Worm (Caenorhabditis elegans) whole organism, early embryonic: ENCODE data around the gene skr-3.

Source experiments
- B0310.2 ChIP-seq: sonication (generic microtip); optimal IDR thresholded peaks from 2 replicates; lab custom pipeline; 2016; ENCODE audit warnings: mild to moderate bottlenecking, missing genetic modification characterization, missing compliant biosample characterization
- F13C5.2 ChIP-seq: sonication (generic microtip); optimal IDR thresholded peaks from 2 replicates; lab custom pipeline; 2017; ENCODE audit warnings: mild to moderate bottlenecking, missing genetic modification characterization, inconsistent platforms, missing compliant biosample characterization
- aly-1 ChIP-seq: sonication (generic microtip); optimal IDR thresholded peaks from 2 replicates; lab custom pipeline; 2016; ENCODE audit warnings: missing genetic modification characterization, missing compliant biosample characterization
- ama-1 ChIP-seq: fragments of 150-350 bp; optimal IDR thresholded peaks from 2 replicates; lab custom pipeline; 2014
- ceh-13 ChIP-seq: fragments of 200-800 bp; sonication (Bioruptor generic); optimal IDR thresholded peaks from 2 replicates; lab custom pipeline; 2018; ENCODE audit warnings: mild to moderate bottlenecking, missing genetic modification characterization, missing compliant biosample characterization
- ceh-36 ChIP-seq: sonication (generic microtip); optimal IDR thresholded peaks from 2 replicates; lab custom pipeline; 2016; ENCODE audit warnings: missing genetic modification characterization, inconsistent platforms, missing compliant biosample characterization
- ets-7 ChIP-seq: sonication (generic microtip); optimal IDR thresholded peaks from 2 replicates; lab custom pipeline; 2016; ENCODE audit warnings: missing genotype, missing genetic modification characterization, missing compliant biosample characterization
- flt-1 ChIP-seq: fragments of 200-800 bp; sonication (Bioruptor generic); IDR thresholded peaks from 2 replicates; pipeline ENCODE4 v1.3.6; 2022; ENCODE audit warnings: missing genetic modification characterization, missing compliant biosample characterization
- hmbx-1 ChIP-seq: sonication (generic microtip); optimal IDR thresholded peaks from 2 replicates; lab custom pipeline; 2016; ENCODE audit warnings: mild to moderate bottlenecking, missing genetic modification characterization, missing compliant biosample characterization
- hmg-4 ChIP-seq: fragments of 200-800 bp; sonication (Bioruptor generic); optimal IDR thresholded peaks from 2 replicates; lab custom pipeline; 2018; ENCODE audit warnings: mild to moderate bottlenecking, missing genetic modification characterization, missing compliant biosample characterization
- hnd-1 ChIP-seq: sonication (generic microtip); optimal IDR thresholded peaks from 2 replicates; lab custom pipeline; 2016; ENCODE audit warnings: missing genetic modification characterization, missing compliant biosample characterization
- pes-1 ChIP-seq: fragments of 200-800 bp; sonication (Bioruptor generic); IDR thresholded peaks from 2 replicates; pipeline ENCODE4 v1.3.6; 2022; ENCODE audit warnings: missing genetic modification reagents, missing genetic modification characterization, missing compliant biosample characterization
- scrt-1 ChIP-seq: fragments of 200-800 bp; sonication (Bioruptor generic); IDR thresholded peaks from 2 replicates; pipeline ENCODE4 v1.3.6; 2022; ENCODE audit warnings: missing genetic modification characterization, missing compliant biosample characterization
- sea-1 ChIP-seq: fragments of 200-800 bp; sonication (Bioruptor generic); conservative IDR thresholded peaks from 2 replicates; pipeline ENCODE4 v1.3.6; 2022; ENCODE audit warnings: missing genetic modification characterization, missing compliant biosample characterization
- tbx-11 ChIP-seq: fragments of 200-800 bp; sonication (Bioruptor generic); IDR thresholded peaks from 2 replicates; pipeline ENCODE4 v1.3.6; 2022; ENCODE audit warnings: missing genetic modification characterization, missing compliant biosample characterization
- tbx-37 ChIP-seq: fragments of 200-800 bp; sonication (Bioruptor generic); conservative IDR thresholded peaks from 2 replicates; pipeline ENCODE4 v1.3.6; 2022; ENCODE audit warnings: missing genetic modification reagents, missing genetic modification characterization, missing compliant biosample characterization
- tra-4 ChIP-seq: sonication (generic microtip); optimal IDR thresholded peaks from 2 replicates; lab custom pipeline; 2017; ENCODE audit warnings: missing genetic modification characterization, missing compliant biosample characterization

skr-3 gene

DNA sequence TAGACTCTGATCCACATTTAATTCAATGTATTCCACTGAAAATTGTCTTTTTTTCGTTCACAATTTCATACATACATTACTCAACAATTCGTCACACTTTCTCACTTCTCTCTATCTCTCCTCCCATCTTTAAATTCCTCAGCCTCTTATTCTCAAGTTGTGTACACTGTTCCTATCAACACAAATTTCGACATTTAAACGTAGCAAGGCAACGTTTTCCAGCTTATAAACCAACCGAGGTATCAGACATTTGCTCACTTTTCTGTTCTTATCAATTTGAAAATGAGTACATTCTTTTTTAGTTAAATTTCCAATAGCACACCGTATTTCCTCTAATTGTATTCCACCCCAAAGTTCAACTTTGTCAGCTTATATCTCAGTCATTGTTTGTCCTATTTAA, at the start of gene skr-3:
skr-3 (plus strand) TSS at position 163 of the 400 bp plus-strand sequence.
- TF ChIP-seq tbx-37 (GFP tag; lab: Robert Waterston, UW) = no peak
- no peak for TF ChIP-seq hnd-1
- TF ChIP-seq tbx-11 = no peak
- TF ChIP-seq tra-4 = no peak
- TF ChIP-seq flt-1 = no peak
- TF ChIP-seq scrt-1 (GFP tag; lab: Robert Waterston, UW) = no peak
- TF ChIP-seq hmg-4 = no peak
- TF ChIP-seq F13C5.2 = no peak
- TF ChIP-seq pes-1 = no peak
- no peak for TF ChIP-seq ama-1 (lab: Kevin White, UChicago)

DNA sequence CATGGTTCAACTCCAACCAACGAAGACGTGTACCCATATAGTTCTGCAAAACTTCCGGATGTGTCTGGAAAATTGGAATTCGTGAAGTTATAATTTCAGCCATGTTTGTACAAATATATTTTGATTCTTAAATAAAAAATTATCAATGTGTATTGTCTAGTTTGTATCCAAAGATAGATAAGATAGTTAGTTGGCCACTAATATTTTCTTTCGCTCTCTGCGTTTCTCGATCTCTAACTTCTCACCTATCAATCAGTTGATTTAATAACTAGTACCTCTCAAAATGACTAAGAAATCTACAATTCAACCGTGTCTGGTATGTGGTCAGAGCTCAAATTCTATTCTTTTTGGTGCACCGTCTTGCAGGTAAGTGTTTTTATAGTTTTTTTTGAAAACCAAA, 49.7 kb upstream of the skr-3 start, which contains the start of gene nhr-176:
nhr-176 (plus strand) TSS at position 159 of the 400 bp plus-strand sequence.
- TF ChIP-seq hnd-1 (no peak), scrt-1 (GFP tag; lab: Robert Waterston, UW) (no peak), sea-1 (GFP tag; lab: Robert Waterston, UW) (no peak), tbx-11 (no peak), B0310.2 (tag; lab: Kevin White, UChicago) (no peak), ets-7 (tag; lab: Kevin White, UChicago) (no peak), ceh-13 (GFP tag; lab: Kevin White, UChicago) (no peak), tra-4 (no peak), hmbx-1 (tag; lab: Kevin White, UChicago) (no peak), aly-1 (tag; lab: Kevin White, UChicago) (no peak), F13C5.2 (no peak), ceh-36 (tag; lab: Kevin White, UChicago) (no peak), ama-1 (lab: Kevin White, UChicago) (no peak), flt-1 (no peak)

DNA sequence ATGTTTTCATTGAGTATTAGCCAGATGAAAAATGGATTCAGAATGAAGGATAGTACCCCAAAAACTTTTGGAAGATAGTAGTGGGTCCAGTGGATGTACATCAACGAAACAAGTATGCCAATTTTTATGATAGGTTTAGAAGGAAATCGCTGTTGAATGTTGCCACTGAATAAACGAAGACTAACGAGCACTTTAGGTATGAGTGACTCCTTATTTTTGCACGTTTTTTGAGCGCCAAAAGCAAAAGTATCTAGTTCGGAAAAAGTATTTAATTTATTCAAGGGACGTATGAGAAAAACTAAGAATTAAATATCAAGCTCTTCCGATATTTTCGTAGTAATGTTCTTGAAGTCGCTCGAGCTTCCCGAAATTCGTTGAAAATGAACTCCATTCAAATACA, 47.0 kb upstream of the skr-3 start, which contains the start of gene srj-10:
srj-10 (minus strand) TSS at position 101 of the 400 bp plus-strand sequence.
- TF ChIP-seq tbx-37 (GFP tag; lab: Robert Waterston, UW) (no peak), hmbx-1 (tag; lab: Kevin White, UChicago) (no peak), flt-1 (no peak)

DNA sequence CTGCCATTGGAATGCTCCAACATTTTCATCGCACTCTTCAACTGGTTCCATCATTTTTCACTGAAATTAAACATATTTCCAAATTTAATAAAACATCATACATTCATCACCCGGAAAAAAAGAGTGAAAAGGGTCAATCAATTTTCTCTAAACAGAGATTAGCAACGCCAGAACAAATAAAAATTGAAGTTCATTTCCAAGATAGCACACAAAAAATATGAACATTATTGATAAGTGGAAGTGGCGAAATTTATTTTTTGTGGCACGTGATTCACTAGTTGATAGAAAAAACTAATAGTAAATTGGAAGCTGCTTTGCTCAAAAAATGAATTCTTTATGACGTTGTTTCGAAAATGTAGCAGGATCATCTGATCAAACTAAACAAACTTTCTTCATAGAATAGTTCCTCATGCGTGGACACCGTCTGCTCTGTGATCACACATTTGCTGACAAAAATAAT, 45.6 kb upstream of the skr-3 start, which contains the start of the genes F14H3.12 and srj-29:
F14H3.12 (minus strand) TSS at position 74 of the 460 bp plus-strand sequence.
srj-29 (plus strand) TSS at position 410 of the 460 bp plus-strand sequence.
- TF ChIP-seq ets-7 (tag; lab: Kevin White, UChicago) = no peak

DNA sequence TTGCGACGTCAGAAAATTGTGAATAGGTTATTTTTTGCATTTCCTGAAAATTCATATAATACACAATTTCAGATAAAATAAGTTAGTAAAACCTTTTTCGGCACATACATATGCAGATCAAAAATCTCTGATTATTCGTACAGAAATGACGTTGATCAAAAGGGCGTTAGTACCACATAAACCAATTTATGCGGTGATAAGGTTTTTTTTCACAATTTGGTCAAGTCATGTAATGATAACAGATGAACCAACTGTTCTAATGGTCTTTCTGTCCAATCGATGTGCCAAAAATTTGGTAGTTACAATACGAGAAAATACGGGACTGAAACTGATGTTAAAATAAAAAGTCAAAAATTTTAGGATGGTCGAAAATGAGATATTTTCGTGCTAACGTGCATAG, 40.8 kb upstream of the skr-3 start:
- no peak for TF ChIP-seq ceh-13 (GFP tag; lab: Kevin White, UChicago)
- no peak for TF ChIP-seq flt-1
- TF ChIP-seq hmbx-1 (tag; lab: Kevin White, UChicago) = no peak
- no peak for TF ChIP-seq pes-1
- no peak for TF ChIP-seq F13C5.2
- no peak for TF ChIP-seq ama-1 (lab: Kevin White, UChicago)
- no peak for TF ChIP-seq hmg-4
- no peak for TF ChIP-seq sea-1 (GFP tag; lab: Robert Waterston, UW)
- TF ChIP-seq tbx-37 (GFP tag; lab: Robert Waterston, UW) = no peak
- no peak for TF ChIP-seq ets-7 (tag; lab: Kevin White, UChicago)
- no peak for TF ChIP-seq B0310.2 (tag; lab: Kevin White, UChicago)
- no peak for TF ChIP-seq tra-4
- no peak for TF ChIP-seq ceh-36 (tag; lab: Kevin White, UChicago)
- TF ChIP-seq scrt-1 (GFP tag; lab: Robert Waterston, UW) = no peak
- no peak for TF ChIP-seq aly-1 (tag; lab: Kevin White, UChicago)
- TF ChIP-seq tbx-11 = no peak
- no peak for TF ChIP-seq hnd-1

DNA sequence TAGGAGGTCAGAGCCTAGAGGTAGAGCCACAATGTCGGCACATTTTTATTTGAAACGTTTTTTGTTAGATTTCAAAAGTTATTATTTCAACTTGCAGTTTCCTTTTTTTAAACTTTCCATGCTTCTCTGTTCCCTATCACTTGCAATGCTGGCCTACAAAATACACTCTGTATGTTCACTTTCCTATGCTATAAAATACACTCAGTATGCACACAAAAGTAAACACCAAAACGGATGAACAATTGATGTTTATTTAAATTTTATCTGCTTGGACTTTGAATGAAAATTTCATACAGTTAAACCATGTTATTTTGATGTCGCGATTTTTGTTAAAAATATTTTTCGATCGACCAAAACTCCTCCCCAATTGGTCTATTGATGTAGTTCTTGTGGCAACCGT, 40.2 kb upstream of the skr-3 start:
- TF ChIP-seq tbx-11 = no peak
- TF ChIP-seq B0310.2 (tag; lab: Kevin White, UChicago) = no peak
- no peak for TF ChIP-seq tbx-37 (GFP tag; lab: Robert Waterston, UW)
- no peak for TF ChIP-seq hnd-1
- TF ChIP-seq scrt-1 (GFP tag; lab: Robert Waterston, UW) = no peak
- TF ChIP-seq hmbx-1 (tag; lab: Kevin White, UChicago) = no peak
- TF ChIP-seq ets-7 (tag; lab: Kevin White, UChicago) = no peak
- TF ChIP-seq hmg-4 = no peak

DNA sequence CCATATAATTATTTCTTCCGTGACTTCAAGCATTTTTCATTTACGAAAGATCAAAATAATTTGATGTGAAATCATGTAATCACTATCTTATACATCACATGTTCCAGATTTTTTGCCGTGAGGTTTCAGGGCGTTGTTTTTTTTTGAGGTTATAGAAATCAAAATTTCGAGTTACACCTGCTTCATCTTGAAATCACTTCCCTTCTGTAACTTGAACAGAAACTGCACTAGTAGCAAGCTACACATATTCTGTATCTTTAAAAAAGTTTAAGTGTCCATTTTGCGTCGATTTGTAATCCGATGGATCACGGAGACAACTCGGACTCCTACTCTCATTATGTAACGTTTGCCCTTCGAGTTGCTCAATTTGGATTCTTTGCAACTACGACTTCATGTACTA, 30.2 kb upstream of the skr-3 start, which contains the start of gene F22B8.3:
F22B8.3 (plus strand) TSS at position 301 of the 400 bp plus-strand sequence.
- no peak for TF ChIP-seq flt-1
- no peak for TF ChIP-seq hmbx-1 (tag; lab: Kevin White, UChicago)
- no peak for TF ChIP-seq ama-1 (lab: Kevin White, UChicago)

DNA sequence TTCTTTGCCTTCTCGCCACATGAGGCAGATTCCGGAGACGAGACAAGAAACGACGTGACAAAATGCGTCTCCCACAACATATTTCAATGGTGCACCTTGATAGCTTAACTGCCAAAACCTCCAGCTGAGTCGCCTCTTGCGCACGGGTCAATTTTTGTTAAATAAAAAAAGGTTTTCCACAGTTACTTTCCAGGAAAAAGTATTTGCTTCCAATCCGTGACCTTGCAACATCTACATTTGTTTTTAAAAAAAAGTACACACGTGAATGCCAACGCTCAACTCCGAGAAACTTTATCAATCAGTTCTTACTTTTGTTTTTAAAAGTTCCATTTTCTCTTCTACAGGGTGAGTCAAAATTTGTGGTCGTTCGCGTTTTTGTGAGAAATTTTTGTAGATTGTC, 26.6 kb upstream of the skr-3 start, which contains the start of gene F22B8.7:
F22B8.7 (plus strand) TSS at position 301 of the 400 bp plus-strand sequence.
- TF ChIP-seq ceh-36 (tag; lab: Kevin White, UChicago) (no peak), ceh-13 (GFP tag; lab: Kevin White, UChicago) (no peak), aly-1 (tag; lab: Kevin White, UChicago) (no peak), hmbx-1 (tag; lab: Kevin White, UChicago) (no peak), F13C5.2 (no peak), tbx-37 (GFP tag; lab: Robert Waterston, UW) (no peak), hmg-4 (no peak), B0310.2 (tag; lab: Kevin White, UChicago) (no peak), tbx-11 (no peak), flt-1 (no peak), tra-4 (no peak), hnd-1 (no peak), ets-7 (tag; lab: Kevin White, UChicago) (no peak), ama-1 (lab: Kevin White, UChicago) (no peak), scrt-1 (GFP tag; lab: Robert Waterston, UW) (no peak), sea-1 (GFP tag; lab: Robert Waterston, UW) (no peak), pes-1 (no peak)
